Fruit fly (Drosophila melanogaster) whole organism, pupa: ENCODE results near the gene Dsp1.

Source experiments
- CG17806 ChIP-seq: fragments of 200-800 bp; sonication (Bioruptor generic); optimal IDR thresholded peaks from 2 replicates; lab custom pipeline; 2018; ENCODE audit warnings: missing biosample characterization, mild to moderate bottlenecking, missing genetic modification characterization, moderate library complexity
- CG9948 ChIP-seq: fragments of 200-800 bp; sonication (Bioruptor generic); optimal IDR thresholded peaks from 2 replicates; lab custom pipeline; 2018; ENCODE audit warnings: missing biosample characterization, mild to moderate bottlenecking, missing genetic modification characterization, moderate library complexity
- rn ChIP-seq: fragments of 200-800 bp; sonication (Bioruptor generic); IDR thresholded peaks from 2 replicates; pipeline ENCODE4 v1.3.6; 2022; ENCODE audit warnings: missing biosample characterization, missing genetic modification characterization

DNA sequence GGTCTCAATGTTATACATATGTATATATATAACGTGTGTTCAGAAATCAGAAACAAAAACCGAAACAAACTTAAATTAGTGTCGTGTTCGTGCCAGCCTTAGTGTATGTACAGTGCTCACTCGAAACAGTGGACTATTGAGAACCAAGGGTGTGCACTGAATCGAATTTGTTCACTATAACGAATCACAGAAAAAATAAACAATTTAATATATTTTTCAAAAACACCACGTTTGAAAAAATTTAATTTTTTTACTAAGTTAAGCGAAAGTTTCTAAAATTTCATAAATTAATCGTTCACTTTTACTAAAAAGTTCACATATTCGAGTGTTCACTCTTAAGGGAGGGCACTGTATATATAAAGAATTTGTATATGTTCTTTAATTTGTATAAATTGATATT is 48.2 kb upstream of the Dsp1 start:
- TF ChIP-seq rn (GFP tag; lab: Robert Waterston, UW) = no peak
- no peak for TF ChIP-seq CG9948 (tag; lab: Kevin White, UChicago)
- TF ChIP-seq CG17806 (tag; lab: Kevin White, UChicago) = no peak
